Worm (Caenorhabditis elegans) whole organism, L4 larva: Measurements from ENCODE around the gene R166.3.
A peak's percentile ranks its signal among the peaks of the same experiment; 100 is the strongest.

Experiments
- F10B5.3 ChIP-seq: sonication (generic microtip); optimal IDR thresholded peaks from 2 replicates; lab custom pipeline; 2016; ENCODE audit warnings: mild to moderate bottlenecking, missing genetic modification characterization, missing compliant biosample characterization
- F26F4.8 ChIP-seq: fragments of 200-800 bp; sonication (Bioruptor generic); conservative IDR thresholded peaks from 2 replicates; pipeline ENCODE4 v1.3.6; 2022; ENCODE audit warnings: missing genetic modification characterization, missing compliant biosample characterization
- F44E2.7 ChIP-seq: fragments of 200-800 bp; sonication (Bioruptor generic); IDR thresholded peaks from 2 replicates; pipeline ENCODE4 v2.1.2; 2022; ENCODE audit warnings: missing genetic modification characterization, missing compliant biosample characterization
- Y48G9A.11 ChIP-seq: fragments of 200-800 bp; sonication (Bioruptor generic); IDR thresholded peaks from 2 replicates; pipeline ENCODE4 v1.3.6; 2022; ENCODE audit warnings: missing genetic modification reagents, missing genetic modification characterization, missing compliant biosample characterization
- Y5F2A.4 ChIP-seq: fragments of 200-800 bp; sonication (Bioruptor generic); optimal IDR thresholded peaks from 2 replicates; lab custom pipeline; 2018; ENCODE audit warnings: mild to moderate bottlenecking, missing genetic modification characterization, missing compliant biosample characterization
- aha-1 ChIP-seq: fragments of 150-350 bp; peaks from one replicate; lab custom pipeline; 2014; ENCODE audit warnings: missing biosample characterization, missing genetic modification characterization
- aly-2 ChIP-seq: sonication (generic microtip); optimal IDR thresholded peaks from 2 replicates; lab custom pipeline; 2018; ENCODE audit warnings: missing biosample characterization, missing genetic modification characterization
- ama-1 ChIP-seq: fragments of 150-350 bp; optimal IDR thresholded peaks from 2 replicates; lab custom pipeline; 2014; ENCODE audit warnings: inconsistent platforms, mixed read lengths
- ceh-28 ChIP-seq: fragments of 150-350 bp; optimal IDR thresholded peaks from 2 replicates; lab custom pipeline; 2014; ENCODE audit warnings: missing biosample characterization, missing genetic modification reagents, missing genetic modification characterization
- ceh-32 ChIP-seq: sonication (generic microtip); optimal IDR thresholded peaks from 2 replicates; lab custom pipeline; 2016; ENCODE audit warnings: mild to moderate bottlenecking, missing genetic modification characterization, missing compliant biosample characterization; ENCODE audit not compliant: poor library complexity
- daf-12 ChIP-seq: fragments of 150-350 bp; optimal IDR thresholded peaks from 2 replicates; lab custom pipeline; 2014; ENCODE audit warnings: missing biosample characterization, missing genetic modification reagents, missing genetic modification characterization
- daf-16 ChIP-seq, 3 experiments: sonication (generic microtip); optimal IDR thresholded peaks; 2 replicates each; lab custom pipeline; 2016 to 2017; ENCODE audit warnings: missing genetic modification characterization in 3 of 3, missing genetic modification reagents in 3 of 3, mild to moderate bottlenecking in 2 of 3, missing compliant biosample characterization in 2 of 3, missing biosample characterization in 1 of 3, moderate library complexity in 1 of 3
- daf-8 ChIP-seq: fragments of 200-800 bp; sonication (Bioruptor generic); IDR thresholded peaks from 2 replicates; pipeline ENCODE4 v1.3.6; 2022; ENCODE audit warnings: missing genetic modification characterization, missing compliant biosample characterization
- dmd-6 ChIP-seq: fragments of 200-800 bp; sonication (Bioruptor generic); IDR thresholded peaks from 2 replicates; pipeline ENCODE4 v1.3.6; 2022; ENCODE audit warnings: missing genetic modification reagents, missing genetic modification characterization, missing compliant biosample characterization
- duxl-1 ChIP-seq: sonication (generic microtip); optimal IDR thresholded peaks from 2 replicates; lab custom pipeline; 2016; ENCODE audit warnings: mild to moderate bottlenecking, missing genetic modification characterization, moderate library complexity, missing compliant biosample characterization; ENCODE audit not compliant: poor library complexity
- dve-1 ChIP-seq: sonication (generic microtip); optimal IDR thresholded peaks from 2 replicates; lab custom pipeline; 2017; ENCODE audit warnings: antibody characterized with exemption, mild to moderate bottlenecking, missing genetic modification characterization, missing compliant biosample characterization; ENCODE audit not compliant: insufficient read depth
- fkh-10 ChIP-seq: fragments of 150-350 bp; optimal IDR thresholded peaks from 2 replicates; lab custom pipeline; 2014; ENCODE audit warnings: missing biosample characterization, missing genetic modification reagents, missing genetic modification characterization
- fos-1 ChIP-seq: fragments of 150-350 bp; optimal IDR thresholded peaks from 2 replicates; lab custom pipeline; 2014; ENCODE audit warnings: missing biosample characterization, missing genetic modification characterization
- gei-8 ChIP-seq: fragments of 200-800 bp; sonication (Bioruptor generic); optimal IDR thresholded peaks from 2 replicates; lab custom pipeline; 2018; ENCODE audit warnings: mild to moderate bottlenecking, missing genetic modification characterization, missing compliant biosample characterization
- hif-1 ChIP-seq, 2 experiments: sonication (generic microtip); optimal IDR thresholded peaks; 2 replicates each; lab custom pipeline; 2016 to 2017; ENCODE audit warnings: missing compliant biosample characterization in 2 of 2, missing genetic modification characterization in 2 of 2, missing genetic modification reagents in 2 of 2, missing genotype in 2 of 2, mild to moderate bottlenecking in 1 of 2
- hlh-30 ChIP-seq: sonication (generic microtip); optimal IDR thresholded peaks from 2 replicates; lab custom pipeline; 2017; ENCODE audit warnings: antibody characterized with exemption, mild to moderate bottlenecking, missing genetic modification characterization, missing compliant biosample characterization; ENCODE audit not compliant: insufficient read depth
- hmg-1.1 ChIP-seq: fragments of 200-800 bp; sonication (Bioruptor generic); IDR thresholded peaks from 2 replicates; pipeline ENCODE4 v1.3.6; 2022; ENCODE audit warnings: missing genetic modification reagents, missing genetic modification characterization, missing compliant biosample characterization
- jun-1 ChIP-seq: fragments of 150-350 bp; optimal IDR thresholded peaks from 2 replicates; lab custom pipeline; 2014; ENCODE audit warnings: missing biosample characterization, missing genetic modification reagents, missing genetic modification characterization
- lin-13 ChIP-seq: fragments of 150-350 bp; optimal IDR thresholded peaks from 2 replicates; lab custom pipeline; 2014; ENCODE audit warnings: missing biosample characterization, missing genetic modification reagents, missing genetic modification characterization
- lin-29 ChIP-seq: fragments of 200-800 bp; sonication (Bioruptor generic); IDR thresholded peaks from 2 replicates; pipeline ENCODE4 v1.3.6; 2022; ENCODE audit warnings: missing genetic modification reagents, missing genetic modification characterization, missing compliant biosample characterization
- lin-39 ChIP-seq: fragments of 150-350 bp; optimal IDR thresholded peaks from 2 replicates; lab custom pipeline; 2014; ENCODE audit warnings: missing biosample characterization, missing genetic modification reagents, missing genetic modification characterization
- lir-3 ChIP-seq: sonication (generic microtip); optimal IDR thresholded peaks from 2 replicates; lab custom pipeline; 2016; ENCODE audit warnings: mild to moderate bottlenecking, missing genetic modification characterization, missing compliant biosample characterization
- lsy-2 ChIP-seq, 2 experiments: fragments of 150-350 bp in 1 of 2; sonication (generic microtip) in 1 of 2; optimal IDR thresholded peaks; 2 replicates each; lab custom pipeline; 2014 to 2017; ENCODE audit warnings: missing biosample characterization in 2 of 2, missing genetic modification characterization in 2 of 2
- madf-9 ChIP-seq: fragments of 200-800 bp; sonication (Bioruptor generic); conservative IDR thresholded peaks from 2 replicates; pipeline ENCODE4 v1.3.6; 2022; ENCODE audit warnings: missing genetic modification reagents, missing genetic modification characterization, missing compliant biosample characterization
- mep-1 ChIP-seq: fragments of 150-350 bp; sonication (generic microtip); optimal IDR thresholded peaks from 3 replicates; lab custom pipeline; 2014; ENCODE audit warnings: missing biosample characterization, missing genetic modification characterization
- nhr-102 ChIP-seq: sonication (generic microtip); optimal IDR thresholded peaks from 2 replicates; lab custom pipeline; 2016; ENCODE audit warnings: mild to moderate bottlenecking, missing genetic modification characterization, moderate library complexity, missing compliant biosample characterization
- nhr-11 ChIP-seq: fragments of 150-350 bp; optimal IDR thresholded peaks from 2 replicates; lab custom pipeline; 2014; ENCODE audit warnings: missing biosample characterization, missing genetic modification characterization
- nhr-111 ChIP-seq: fragments of 200-800 bp; sonication (Bioruptor generic); optimal IDR thresholded peaks from 2 replicates; lab custom pipeline; 2018; ENCODE audit warnings: mild to moderate bottlenecking, missing genetic modification characterization, missing compliant biosample characterization
- nhr-237 ChIP-seq: sonication (generic microtip); optimal IDR thresholded peaks from 2 replicates; lab custom pipeline; 2017; ENCODE audit warnings: missing biosample characterization, missing genetic modification characterization
- nhr-25 ChIP-seq: sonication (generic microtip); optimal IDR thresholded peaks from 2 replicates; lab custom pipeline; 2017; ENCODE audit warnings: missing genetic modification characterization, mild to moderate bottlenecking, missing compliant biosample characterization, antibody characterized with exemption, moderate library complexity, borderline replicate concordance; ENCODE audit not compliant: insufficient read depth
- nhr-42 ChIP-seq: fragments of 200-800 bp; sonication (Bioruptor generic); IDR thresholded peaks from 2 replicates; pipeline ENCODE4 v1.3.6; 2022; ENCODE audit warnings: missing genetic modification characterization, missing compliant biosample characterization
- nhr-48 ChIP-seq: sonication (generic microtip); optimal IDR thresholded peaks from 2 replicates; lab custom pipeline; 2016; ENCODE audit warnings: mild to moderate bottlenecking, missing genetic modification characterization, missing compliant biosample characterization
- pha-4 ChIP-seq, 2 experiments: fragments of 150-350 bp in 1 of 2; fragments of 200-800 bp in 1 of 2; sonication (Bioruptor generic) in 1 of 2; IDR thresholded peaks in 1 of 2; optimal IDR thresholded peaks in 1 of 2; 2 replicates each; pipeline versions ENCODE4 v1.3.6 to Lab custom; 2014 to 2022; ENCODE audit warnings: missing genetic modification characterization in 2 of 2, missing genetic modification reagents in 2 of 2, missing biosample characterization in 1 of 2, missing compliant biosample characterization in 1 of 2
- pqm-1 ChIP-seq: sonication (generic microtip); optimal IDR thresholded peaks from 2 replicates; lab custom pipeline; 2017; ENCODE audit warnings: missing biosample characterization, missing genetic modification characterization
- saeg-2 ChIP-seq: fragments of 200-800 bp; sonication (Bioruptor generic); IDR thresholded peaks from 2 replicates; pipeline ENCODE4 v1.3.6; 2022; ENCODE audit warnings: missing genetic modification reagents, missing genetic modification characterization, missing compliant biosample characterization
- sdz-12 ChIP-seq: fragments of 200-800 bp; sonication (Bioruptor generic); optimal IDR thresholded peaks from 2 replicates; lab custom pipeline; 2018; ENCODE audit warnings: mild to moderate bottlenecking, missing genetic modification characterization, missing compliant biosample characterization
- set-16 ChIP-seq: fragments of 200-800 bp; sonication (Bioruptor generic); IDR thresholded peaks from 2 replicates; pipeline ENCODE4 v1.3.6; 2022; ENCODE audit warnings: missing genetic modification reagents, missing genetic modification characterization, missing compliant biosample characterization
- snpc-1.2 ChIP-seq: fragments of 200-800 bp; sonication (Bioruptor generic); IDR thresholded peaks from 2 replicates; pipeline ENCODE4 v1.3.6; 2022; ENCODE audit warnings: missing genetic modification reagents, missing genetic modification characterization, missing compliant biosample characterization
- snpc-4 ChIP-seq: fragments of 150-350 bp; optimal IDR thresholded peaks from 2 replicates; lab custom pipeline; 2014; ENCODE audit warnings: missing biosample characterization, missing genetic modification characterization
- unc-130 ChIP-seq: sonication (generic microtip); optimal IDR thresholded peaks from 2 replicates; lab custom pipeline; 2016; ENCODE audit warnings: missing genetic modification reagents, missing genetic modification characterization, missing compliant biosample characterization
- unc-62 ChIP-seq, 3 experiments: fragments of 150-350 bp in 1 of 3; sonication (generic microtip); optimal IDR thresholded peaks in 2 of 3; peaks in 1 of 3; 1 replicate in 1 of 3; 2 replicates in 2 of 3; lab custom pipeline; 2014 to 2017; ENCODE audit warnings: missing biosample characterization in 3 of 3, missing genetic modification characterization in 3 of 3, missing genetic modification reagents in 3 of 3, missing genotype in 1 of 3
- zip-11 ChIP-seq: fragments of 200-800 bp; sonication (Bioruptor generic); IDR thresholded peaks from 2 replicates; pipeline ENCODE4 v1.3.6; 2022; ENCODE audit warnings: missing genetic modification characterization, missing compliant biosample characterization
- zip-2 ChIP-seq: fragments of 150-350 bp; optimal IDR thresholded peaks from 2 replicates; lab custom pipeline; 2014; ENCODE audit warnings: missing biosample characterization, missing genetic modification characterization

R166.3 gene

ce11 chrII:10541923-10542486 lies 2.9 kb upstream of the R166.3 start, which contains the start of gene pro-1 (continued):
- TF ChIP-seq set-16 (0 out of 2 replicates have a peak, but pooled peaks have one; percentile 7), lir-3 (tag; lab: Kevin White, UChicago) (no peak), hif-1 (tag; optimal IDR thresholded peaks at IDR 0.05; lab: Kevin White, UChicago) (peak in 1 of 2 experiments; percentile 84), lin-13 (GFP tag; lab: Kevin White, UChicago) (peak; percentile 6), ceh-28 (tag; lab: Kevin White, UChicago) (peak; percentile 52), jun-1 (tag; lab: Kevin White, UChicago) (peak; percentile 34), nhr-11 (tag; lab: Kevin White, UChicago) (peak; percentile 61), snpc-4 (tag; lab: Kevin White, UChicago) (no peak), F44E2.7 (GFP tag; lab: Robert Waterston, UW) (no peak), nhr-25 (peak; percentile 62), madf-9 (GFP tag; lab: Robert Waterston, UW) (no peak), ceh-32 (tag; lab: Kevin White, UChicago) (no peak), daf-8 (GFP tag; lab: Robert Waterston, UW) (no peak), pha-4 (GFP tag; IDR thresholded peaks at IDR 0.05; lab: Robert Waterston, UW) (peak; percentile 87), pha-4 (tag; optimal IDR thresholded peaks at IDR 0.05; lab: Kevin White, UChicago) (peak; percentile 32), ama-1 (lab: Kevin White, UChicago) (peak; percentile 92), Y5F2A.4 (GFP tag; lab: Kevin White, UChicago) (no peak), nhr-237 (tag; lab: Kevin White, UChicago) (no peak), aly-2 (tag; lab: Kevin White, UChicago) (no peak), fos-1 (tag; lab: Kevin White, UChicago) (peak; percentile 60), daf-12 (no peak), lsy-2 (tag; optimal IDR thresholded peaks at IDR 0.05; lab: Kevin White, UChicago) (peak; percentile 47 to 91), nhr-102 (peak; percentile 85), sdz-12 (GFP tag; lab: Kevin White, UChicago) (peak; percentile 98), mep-1 (peak; percentile 98), zip-11 (GFP tag; lab: Robert Waterston, UW) (peak; percentile 35; the same call in 1 of the 2 replicates), saeg-2 (GFP tag; lab: Robert Waterston, UW) (peak; percentile 83), gei-8 (peak; percentile 12), aha-1 (tag; lab: Kevin White, UChicago) (no peak), lin-39 (tag; lab: Kevin White, UChicago) (no peak), F10B5.3 (tag; lab: Kevin White, UChicago) (no peak), pqm-1 (tag; lab: Kevin White, UChicago) (no peak), nhr-111 (peak; percentile 79), Y48G9A.11 (GFP tag; lab: Robert Waterston, UW) (peak; percentile 56; the same call in 1 of the 2 replicates), hmg-1.1 (peak; percentile 80), nhr-42 (GFP tag; lab: Robert Waterston, UW) (peak; percentile 78), dmd-6 (GFP tag; lab: Robert Waterston, UW) (peak; percentile 54), hlh-30 (tag; lab: Kevin White, UChicago) (peak; percentile 83), unc-130 (GFP tag; lab: Kevin White, UChicago) (no peak), duxl-1 (peak; percentile 83), snpc-1.2 (GFP tag; lab: Robert Waterston, UW) (peak; percentile 85), fkh-10 (GFP tag; lab: Kevin White, UChicago) (no peak), daf-16 (GFP tag; optimal IDR thresholded peaks at IDR 0.05; lab: Kevin White, UChicago) (peak in 1 of 2 experiments; percentile 37), daf-16 (tag; optimal IDR thresholded peaks at IDR 0.05; lab: Kevin White, UChicago) (peak; percentile 87), F26F4.8 (GFP tag; lab: Robert Waterston, UW) (no peak), lin-29 (GFP tag; lab: Robert Waterston, UW) (peak; percentile 89), unc-62 (GFP tag; optimal IDR thresholded peaks at IDR 0.05 in 1 of 2; lab: Kevin White, UChicago) (peak in 1 of 2 experiments; percentile 90), unc-62 (tag; optimal IDR thresholded peaks at IDR 0.05; lab: Kevin White, UChicago) (no peak), zip-2 (tag; lab: Kevin White, UChicago) (peak; percentile 61), nhr-48 (tag; lab: Kevin White, UChicago) (peak; percentile 22), dve-1 (peak; percentile 90)
